Worm (Caenorhabditis elegans) whole organism, L3 larva: ENCODE data around the gene Y62H9A.15.

ENCODE experiments used
- R02D3.7 ChIP-seq: fragments of 150-350 bp; optimal IDR thresholded peaks from 2 replicates; lab custom pipeline; 2014; ENCODE audit warnings: missing biosample characterization, missing genetic modification characterization
- ZK546.5 ChIP-seq: sonication (generic microtip); optimal IDR thresholded peaks from 2 replicates; lab custom pipeline; 2017; ENCODE audit warnings: missing biosample characterization, missing genetic modification characterization
- aly-2 ChIP-seq: fragments of 150-350 bp; optimal IDR thresholded peaks from 2 replicates; lab custom pipeline; 2014; ENCODE audit warnings: missing biosample characterization, missing genetic modification characterization
- ama-1 ChIP-seq: fragments of 150-350 bp; optimal IDR thresholded peaks from 2 replicates; lab custom pipeline; 2018
- ceh-16 ChIP-seq: sonication (generic microtip); optimal IDR thresholded peaks from 2 replicates; lab custom pipeline; 2017; ENCODE audit warnings: missing biosample characterization, missing genetic modification characterization
- ceh-28 ChIP-seq: fragments of 150-350 bp; optimal IDR thresholded peaks from 2 replicates; lab custom pipeline; 2014; ENCODE audit warnings: missing biosample characterization, missing genetic modification reagents, missing genetic modification characterization
- ceh-82 ChIP-seq: fragments of 150-350 bp; optimal IDR thresholded peaks from 2 replicates; lab custom pipeline; 2014; ENCODE audit warnings: missing biosample characterization, missing genetic modification characterization
- ceh-9 ChIP-seq: sonication (generic microtip); optimal IDR thresholded peaks from 2 replicates; lab custom pipeline; 2018; ENCODE audit warnings: missing biosample characterization, missing genetic modification characterization
- egl-27 ChIP-seq: sonication (generic microtip); optimal IDR thresholded peaks from 4 replicates; lab custom pipeline; 2017; ENCODE audit warnings: missing biosample characterization, missing genetic modification reagents, missing genetic modification characterization
- egl-5 ChIP-seq: fragments of 150-350 bp; optimal IDR thresholded peaks from 2 replicates; lab custom pipeline; 2017; ENCODE audit warnings: missing biosample characterization, missing genetic modification reagents, missing genetic modification characterization, inconsistent platforms
- elt-1 ChIP-seq: fragments of 150-350 bp; optimal IDR thresholded peaks from 2 replicates; lab custom pipeline; 2014; ENCODE audit warnings: missing biosample characterization, missing genetic modification characterization
- elt-2 ChIP-seq: sonication (generic microtip); optimal IDR thresholded peaks from 2 replicates; lab custom pipeline; 2016; ENCODE audit warnings: missing genetic modification reagents, mild to moderate bottlenecking, missing genetic modification characterization, missing compliant biosample characterization
- elt-3 ChIP-seq, 3 experiments: fragments of 150-350 bp in 1 of 3; sonication (generic microtip) in 2 of 3; optimal IDR thresholded peaks; 2 replicates in 2 of 3; 4 replicates in 1 of 3; lab custom pipeline; 2014 to 2017; ENCODE audit warnings: missing biosample characterization in 3 of 3, missing genetic modification characterization in 3 of 3
- eor-1 ChIP-seq, 2 experiments: fragments of 150-350 bp; optimal IDR thresholded peaks; 2 replicates each; lab custom pipeline; 2014 to 2018; ENCODE audit warnings: missing biosample characterization in 2 of 2, missing genetic modification characterization in 2 of 2
- fkh-10 ChIP-seq: sonication (generic microtip); optimal IDR thresholded peaks from 2 replicates; lab custom pipeline; 2017; ENCODE audit warnings: missing biosample characterization, missing genetic modification reagents, missing genetic modification characterization
- fkh-2 ChIP-seq: fragments of 150-350 bp; optimal IDR thresholded peaks from 2 replicates; lab custom pipeline; 2014; ENCODE audit warnings: missing biosample characterization, missing genetic modification reagents, missing genetic modification characterization
- hmg-11 ChIP-seq: sonication (generic microtip); optimal IDR thresholded peaks from 2 replicates; lab custom pipeline; 2016; ENCODE audit warnings: missing genetic modification characterization, missing compliant biosample characterization
- jun-1 ChIP-seq: fragments of 150-350 bp; optimal IDR thresholded peaks from 2 replicates; lab custom pipeline; 2014; ENCODE audit warnings: missing biosample characterization, missing genetic modification reagents, missing genetic modification characterization
- lin-15B ChIP-seq: fragments of 150-350 bp; optimal IDR thresholded peaks from 2 replicates; lab custom pipeline; 2014; ENCODE audit warnings: missing biosample characterization, missing genetic modification characterization
- lin-39 ChIP-seq: fragments of 150-350 bp; optimal IDR thresholded peaks from 2 replicates; lab custom pipeline; 2018; ENCODE audit warnings: missing biosample characterization, missing genetic modification reagents, missing genetic modification characterization
- lsy-12 ChIP-seq: sonication (generic microtip); optimal IDR thresholded peaks from 2 replicates; lab custom pipeline; 2016; ENCODE audit warnings: mild to moderate bottlenecking, missing genetic modification characterization, missing compliant biosample characterization
- mdl-1 ChIP-seq: fragments of 150-350 bp; optimal IDR thresholded peaks from 2 replicates; lab custom pipeline; 2014; ENCODE audit warnings: missing biosample characterization, missing genetic modification characterization
- mml-1 ChIP-seq: fragments of 150-350 bp; sonication (generic microtip); optimal IDR thresholded peaks from 3 replicates; lab custom pipeline; 2014; ENCODE audit warnings: missing biosample characterization, missing genetic modification characterization
- nfya-1 ChIP-seq: sonication (generic microtip); optimal IDR thresholded peaks from 2 replicates; lab custom pipeline; 2017; ENCODE audit warnings: missing genetic modification characterization, mild to moderate bottlenecking, missing compliant biosample characterization, antibody characterized with exemption, moderate library complexity; ENCODE audit not compliant: insufficient read depth
- nhr-11 ChIP-seq: fragments of 150-350 bp; optimal IDR thresholded peaks from 2 replicates; lab custom pipeline; 2014; ENCODE audit warnings: missing biosample characterization, missing genetic modification characterization
- nhr-25 ChIP-seq: sonication (generic microtip); optimal IDR thresholded peaks from 2 replicates; lab custom pipeline; 2017; ENCODE audit warnings: missing biosample characterization, missing genetic modification characterization
- nhr-28 ChIP-seq: fragments of 150-350 bp; optimal IDR thresholded peaks from 2 replicates; lab custom pipeline; 2014; ENCODE audit warnings: missing biosample characterization, missing genetic modification characterization
- nhr-43 ChIP-seq: sonication (generic microtip); optimal IDR thresholded peaks from 2 replicates; lab custom pipeline; 2016; ENCODE audit warnings: mild to moderate bottlenecking, missing genetic modification characterization, missing compliant biosample characterization; ENCODE audit not compliant: poor library complexity, severe bottlenecking
- nhr-67 ChIP-seq: fragments of 150-350 bp; optimal IDR thresholded peaks from 2 replicates; lab custom pipeline; 2014; ENCODE audit warnings: missing biosample characterization, missing genetic modification characterization
- nhr-76 ChIP-seq: fragments of 150-350 bp; sonication (generic microtip); optimal IDR thresholded peaks from 5 replicates; lab custom pipeline; 2014; ENCODE audit warnings: missing biosample characterization, missing genetic modification characterization
- nhr-77 ChIP-seq: fragments of 150-350 bp; optimal IDR thresholded peaks from 2 replicates; lab custom pipeline; 2014; ENCODE audit warnings: missing biosample characterization, missing genetic modification characterization
- pha-4 ChIP-seq: fragments of 150-350 bp; optimal IDR thresholded peaks from 2 replicates; lab custom pipeline; 2014; ENCODE audit warnings: missing biosample characterization, missing genetic modification reagents, missing genetic modification characterization
- pqm-1 ChIP-seq: fragments of 150-350 bp; optimal IDR thresholded peaks from 2 replicates; lab custom pipeline; 2017; ENCODE audit warnings: missing biosample characterization, missing genetic modification characterization, inconsistent platforms
- skn-1 ChIP-seq: fragments of 150-350 bp; optimal IDR thresholded peaks from 2 replicates; lab custom pipeline; 2014; ENCODE audit warnings: missing biosample characterization, missing genetic modification characterization
- snpc-4 ChIP-seq: fragments of 150-350 bp; optimal IDR thresholded peaks from 2 replicates; lab custom pipeline; 2014; ENCODE audit warnings: missing biosample characterization, missing genetic modification characterization
- tbx-2 ChIP-seq: sonication (generic microtip); optimal IDR thresholded peaks from 2 replicates; lab custom pipeline; 2016; ENCODE audit warnings: mild to moderate bottlenecking, missing genetic modification characterization, missing compliant biosample characterization
- unc-39 ChIP-seq: sonication (generic microtip); optimal IDR thresholded peaks from 4 replicates; lab custom pipeline; 2017; ENCODE audit warnings: missing biosample characterization, missing genetic modification characterization
- unc-62 ChIP-seq: fragments of 150-350 bp; sonication (generic microtip); optimal IDR thresholded peaks from 4 replicates; lab custom pipeline; 2014; ENCODE audit warnings: missing biosample characterization, missing genetic modification reagents, missing genetic modification characterization
- zag-1 ChIP-seq: fragments of 150-350 bp; optimal IDR thresholded peaks from 2 replicates; lab custom pipeline; 2014; ENCODE audit warnings: missing biosample characterization, missing genetic modification characterization
- ztf-11 ChIP-seq: fragments of 150-350 bp; optimal IDR thresholded peaks from 2 replicates; lab custom pipeline; 2014; ENCODE audit warnings: missing biosample characterization, missing genetic modification characterization
- ztf-4 ChIP-seq: fragments of 150-350 bp; optimal IDR thresholded peaks from 2 replicates; lab custom pipeline; 2014; ENCODE audit warnings: missing biosample characterization, missing genetic modification characterization

Gene Y62H9A.15

DNA sequence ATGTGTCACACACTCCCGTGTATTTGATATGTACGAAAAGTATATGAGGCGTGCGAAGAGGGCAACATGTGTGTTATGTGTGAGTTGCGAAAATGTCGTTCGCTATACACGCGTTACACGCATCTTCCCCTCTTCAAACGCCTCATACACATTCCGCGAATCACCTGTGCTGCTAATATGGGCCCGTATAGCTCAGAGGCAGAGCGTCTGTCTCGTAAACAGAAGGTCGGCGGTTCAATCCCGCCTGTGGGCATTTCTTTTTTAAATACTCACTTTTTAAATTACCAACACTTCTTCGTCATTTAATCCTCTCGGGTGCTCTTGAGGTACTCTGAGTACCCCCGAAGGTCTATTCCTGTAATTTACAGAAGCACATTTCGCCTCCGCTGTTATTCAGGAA, 23.6 kb upstream of the Y62H9A.15 start:
- TF ChIP-seq nhr-11, result no peak
- no peak for TF ChIP-seq aly-2 (tag; lab: Kevin White, UChicago)
- no peak for TF ChIP-seq snpc-4 (tag; lab: Kevin White, UChicago)
- TF ChIP-seq ceh-16 (tag; lab: Kevin White, UChicago), result no peak
- TF ChIP-seq, all 47 proteins: peak for 0

DNA sequence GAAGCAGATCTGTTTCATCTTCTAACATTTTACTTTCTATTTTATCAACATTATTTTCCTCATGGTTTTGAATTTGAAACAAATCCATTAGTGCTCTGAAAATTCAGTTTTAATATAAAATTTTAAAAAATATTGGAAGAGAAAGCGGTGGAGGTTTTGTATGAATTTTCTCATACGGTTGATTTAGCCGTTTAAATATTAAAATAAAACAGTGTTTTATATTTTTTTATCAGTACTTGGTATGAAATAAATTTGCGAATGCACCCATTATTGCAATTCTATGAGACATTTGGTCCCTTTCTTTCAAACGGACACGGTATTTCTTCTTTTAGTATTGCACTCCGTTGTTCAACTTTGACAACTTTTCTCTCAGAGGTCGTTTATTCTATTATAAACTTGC, 21.6 kb upstream of the Y62H9A.15 start, which contains the start of gene dot-1.4:
Gene dot-1.4, minus strand, starts transcription at position 101 of the 400 bp plus-strand sequence.
- TF ChIP-seq ceh-28 (no peak), nhr-43 (tag; lab: Kevin White, UChicago) (no peak), pqm-1 (tag; lab: Kevin White, UChicago) (no peak), hmg-11 (tag; lab: Kevin White, UChicago) (no peak), ceh-82 (tag; lab: Kevin White, UChicago) (no peak), ama-1 (no peak)
- TF ChIP-seq, all 47 proteins: peak for 0

DNA sequence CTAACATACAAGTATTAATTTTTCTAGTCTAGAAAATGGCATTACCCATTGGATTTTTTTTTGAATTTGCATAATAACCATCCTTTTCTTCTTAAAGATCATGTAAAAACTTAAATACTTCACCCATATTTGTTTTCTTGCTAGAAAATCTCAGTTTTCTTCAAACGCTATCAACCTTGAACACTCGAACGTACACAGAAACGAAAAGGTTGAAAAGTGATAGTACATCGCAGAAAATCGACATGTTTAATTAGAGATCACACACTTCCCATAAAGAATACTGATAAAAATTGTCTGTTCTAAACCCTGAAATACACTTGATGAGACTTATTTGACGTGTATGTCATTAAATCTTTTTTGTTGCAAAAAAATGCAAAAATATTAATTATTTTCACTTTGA, 17.6 kb upstream of the Y62H9A.15 start, which contains the start of gene F55G7.4:
Gene F55G7.4, plus strand, starts transcription at position 301 of the 400 bp plus-strand sequence.
- no peak for TF ChIP-seq tbx-2 (tag; lab: Kevin White, UChicago)
- TF ChIP-seq fkh-10, result no peak
- no peak for TF ChIP-seq ceh-9 (tag; lab: Kevin White, UChicago)
- no peak for TF ChIP-seq lsy-12
- TF ChIP-seq nhr-76 (tag; lab: Kevin White, UChicago), result no peak
- TF ChIP-seq aly-2 (tag; lab: Kevin White, UChicago), result no peak
- TF ChIP-seq elt-2, result no peak
- TF ChIP-seq lin-39 (tag; lab: Kevin White, UChicago), result no peak
- no peak for TF ChIP-seq skn-1
- no peak for TF ChIP-seq nhr-28 (tag; lab: Kevin White, UChicago)
- TF ChIP-seq nhr-25 (tag; lab: Kevin White, UChicago), result no peak
- TF ChIP-seq pha-4 (tag; lab: Kevin White, UChicago), result no peak
- TF ChIP-seq snpc-4 (tag; lab: Kevin White, UChicago), result no peak
- TF ChIP-seq ztf-4 (tag; lab: Kevin White, UChicago), result no peak
- TF ChIP-seq lin-15B (tag; lab: Kevin White, UChicago), result no peak
- TF ChIP-seq nhr-43 (tag; lab: Kevin White, UChicago), result no peak
- TF ChIP-seq pqm-1 (tag; lab: Kevin White, UChicago), result no peak

DNA sequence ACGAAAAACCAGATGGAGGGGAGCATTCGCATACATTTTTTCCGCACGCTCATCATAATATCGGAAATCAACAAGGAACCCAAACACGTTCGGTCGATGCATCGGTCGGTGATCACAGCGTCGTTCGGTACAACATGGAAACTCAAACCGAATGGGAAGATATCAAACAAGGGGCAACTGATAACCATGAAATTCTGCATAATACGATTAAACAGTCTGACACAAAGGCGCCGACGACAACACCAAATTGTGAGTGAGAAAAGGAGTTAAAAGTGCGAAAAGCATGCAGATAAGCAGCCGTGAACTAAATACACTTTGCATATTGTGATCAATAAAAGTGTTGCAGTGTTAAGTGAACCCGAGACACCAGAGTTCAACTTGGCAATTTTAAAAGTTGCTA, 15.3 kb upstream of the Y62H9A.15 start:
- TF ChIP-seq ceh-28 (no peak), ZK546.5 (tag; lab: Kevin White, UChicago) (no peak), jun-1 (tag; lab: Kevin White, UChicago) (no peak), tbx-2 (tag; lab: Kevin White, UChicago) (no peak), unc-62 (no peak), egl-27 (no peak), elt-2 (peak; percentile 77), pqm-1 (tag; lab: Kevin White, UChicago) (peak; percentile 3), nhr-25 (tag; lab: Kevin White, UChicago) (no peak), fkh-2 (tag; lab: Kevin White, UChicago) (no peak), elt-1 (tag; lab: Kevin White, UChicago) (no peak), nfya-1 (tag; lab: Kevin White, UChicago) (no peak)

DNA sequence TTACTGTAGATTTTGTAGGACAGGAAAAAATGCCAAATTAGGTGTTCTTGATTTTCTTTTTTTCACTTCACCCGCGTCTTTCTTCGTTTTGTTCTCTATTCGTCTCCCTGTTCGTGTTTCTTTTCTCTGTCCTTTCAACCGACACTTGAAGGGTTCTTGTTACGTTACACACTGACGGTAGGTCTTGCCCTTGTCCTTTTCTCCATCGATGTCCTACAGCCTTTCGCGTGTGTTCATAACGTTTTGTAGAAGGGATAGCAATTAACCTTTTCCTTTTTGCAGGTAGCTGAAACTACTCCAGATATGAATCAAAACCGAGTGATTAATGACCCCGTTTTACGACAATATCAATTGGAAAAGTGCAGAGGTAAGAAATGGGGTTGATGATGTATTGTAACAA, 14.2 kb upstream of the Y62H9A.15 start, which contains the start of gene F55G7.1:
Gene F55G7.1, plus strand, starts transcription at position 276 of the 400 bp plus-strand sequence.
- TF ChIP-seq aly-2 (tag; lab: Kevin White, UChicago) (no peak), fkh-2 (tag; lab: Kevin White, UChicago) (no peak), fkh-10 (no peak), ZK546.5 (tag; lab: Kevin White, UChicago) (no peak), hmg-11 (tag; lab: Kevin White, UChicago) (peak; percentile 20), lin-39 (tag; lab: Kevin White, UChicago) (no peak), ceh-82 (tag; lab: Kevin White, UChicago) (peak; percentile 43), lsy-12 (peak; percentile 9), snpc-4 (tag; lab: Kevin White, UChicago) (peak; percentile 86), unc-62 (no peak), nhr-67 (tag; lab: Kevin White, UChicago) (no peak), mml-1 (no peak), skn-1 (peak; percentile 19), tbx-2 (tag; lab: Kevin White, UChicago) (peak; percentile 66), jun-1 (tag; lab: Kevin White, UChicago) (peak; percentile 20), nhr-25 (tag; lab: Kevin White, UChicago) (peak; percentile 83), nhr-43 (tag; lab: Kevin White, UChicago) (peak; percentile 71), ceh-16 (tag; lab: Kevin White, UChicago) (no peak), lin-15B (tag; lab: Kevin White, UChicago) (no peak), unc-39 (tag; lab: Kevin White, UChicago) (no peak), egl-5 (tag; lab: Kevin White, UChicago) (no peak), zag-1 (no peak), pha-4 (tag; lab: Kevin White, UChicago) (no peak), ama-1 (no peak), elt-3 (tag; optimal IDR thresholded peaks at IDR 0.05; lab: Kevin White, UChicago) (peak in 1 of 3 experiments; percentile 37), eor-1 (tag; optimal IDR thresholded peaks at IDR 0.05; lab: Kevin White, UChicago) (no peak), elt-2 (peak; percentile 28), ceh-9 (tag; lab: Kevin White, UChicago) (no peak), ztf-11 (no peak), ztf-4 (tag; lab: Kevin White, UChicago) (no peak), mdl-1 (no peak), ceh-28 (peak; percentile 74), R02D3.7 (tag; lab: Kevin White, UChicago) (no peak), nhr-77 (tag; lab: Kevin White, UChicago) (peak; percentile 82)
